Worm (Caenorhabditis elegans): ENCODE measurements around the gene nmr-2.

ce11 chrV:15013328-15013727, 1.9 kb upstream of the nmr-2 start:
- no peak for TF ChIP-seq ztf-11 (tag; optimal IDR thresholded peaks at IDR 0.05)
- TF ChIP-seq lin-13 (tag; optimal IDR thresholded peaks at IDR 0.05): no peak
- no peak for TF ChIP-seq snpc-4 (tag; optimal IDR thresholded peaks at IDR 0.05)
- TF ChIP-seq elt-1 (tag; optimal IDR thresholded peaks at IDR 0.05; ENCODE audit: borderline replicate concordance, insufficient read depth): no peak
- TF ChIP-seq M03D4.4 (tag; optimal IDR thresholded peaks at IDR 0.05): no peak
- TF ChIP-seq unc-39 (tag; optimal IDR thresholded peaks at IDR 0.05): no peak
- TF ChIP-seq nhr-12 (tag; optimal IDR thresholded peaks at IDR 0.05): no peak
- no peak for TF ChIP-seq unc-62 (GFP tag; optimal IDR thresholded peaks at IDR 0.05)
- no peak for TF ChIP-seq elt-3 (tag; optimal IDR thresholded peaks at IDR 0.05)

All from whole organism, mixed stage, embryonic.